Fruit fly (Drosophila melanogaster): ENCODE data around the gene CG5897.

The CG5897 gene

DNA sequence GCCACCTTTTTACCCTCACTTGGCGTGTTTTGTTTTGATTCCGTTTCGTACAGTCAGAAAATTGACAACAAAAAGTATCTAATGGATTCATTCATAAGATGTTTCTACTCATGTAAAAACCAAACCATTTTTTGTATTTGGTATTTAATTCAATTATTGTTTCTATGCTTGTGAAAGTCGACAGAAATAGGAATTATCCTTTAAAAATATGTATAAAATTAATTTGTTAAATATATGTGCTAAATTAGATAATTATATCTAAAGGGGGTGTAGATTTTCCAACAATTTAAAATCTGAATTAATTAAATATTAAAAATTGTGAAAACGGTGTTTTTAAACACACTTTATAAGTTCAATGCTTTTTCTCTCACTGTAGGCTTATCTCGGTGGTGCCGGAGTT is 25.2 kb downstream of the CG5897 start:
- TF ChIP-seq CG7045 (GFP tag; optimal IDR thresholded peaks at IDR 0.05): no peak
- TF ChIP-seq pad (GFP tag; optimal IDR thresholded peaks at IDR 0.05): no peak
- no peak for TF ChIP-seq bab1 (GFP tag; optimal IDR thresholded peaks at IDR 0.05)
- no peak for TF ChIP-seq tj (GFP tag; optimal IDR thresholded peaks at IDR 0.05)
- no peak for TF ChIP-seq ovo (GFP tag; optimal IDR thresholded peaks at IDR 0.05)
- TF ChIP-seq Clk (GFP tag; optimal IDR thresholded peaks at IDR 0.05): no peak
- TF ChIP-seq CG12768 (GFP tag; optimal IDR thresholded peaks at IDR 0.05): no peak
- TF ChIP-seq CG1620 (GFP tag; optimal IDR thresholded peaks at IDR 0.05): no peak
- TF ChIP-seq cnc (optimal IDR thresholded peaks at IDR 0.05): no peak
- TF ChIP-seq CG7101 (tag; optimal IDR thresholded peaks at IDR 0.05): no peak
- no peak for TF ChIP-seq toe (GFP tag; optimal IDR thresholded peaks at IDR 0.05)
- TF ChIP-seq CG5204 (GFP tag; optimal IDR thresholded peaks at IDR 0.05): no peak
- TF ChIP-seq Hr96 (GFP tag; optimal IDR thresholded peaks at IDR 0.05): no peak
- TF ChIP-seq Mnt (GFP tag; optimal IDR thresholded peaks at IDR 0.05): no peak

DNA sequence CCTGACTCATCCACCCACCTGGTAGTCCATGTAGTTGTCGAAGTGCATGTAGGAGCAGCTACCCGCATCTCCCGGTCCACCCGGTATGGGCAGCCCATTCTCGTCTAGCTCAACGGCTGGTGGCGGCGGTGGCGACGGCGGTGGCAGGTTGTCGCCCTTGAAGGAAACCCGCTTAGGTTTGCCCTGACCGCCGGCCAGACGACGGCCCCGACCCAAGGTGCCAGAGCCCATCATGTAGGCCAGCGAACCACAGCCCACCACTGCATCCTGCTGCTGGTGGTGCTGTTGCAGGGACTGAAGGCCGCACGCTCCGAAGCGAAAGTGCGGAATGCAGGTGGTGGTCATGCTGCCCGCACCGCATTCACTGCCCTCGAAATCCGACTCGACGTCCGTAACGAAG is 26.5 kb downstream of the CG5897 start:
- TF ChIP-seq kay (GFP tag; ENCODE audit: borderline replicate concordance) (no peak), CG12768 (GFP tag; optimal IDR thresholded peaks at IDR 0.05) (no peak), Hr96 (GFP tag; optimal IDR thresholded peaks at IDR 0.05) (no peak), Clk (GFP tag; optimal IDR thresholded peaks at IDR 0.05) (no peak), Mnt (GFP tag; optimal IDR thresholded peaks at IDR 0.05) (no peak), CG7101 (tag; optimal IDR thresholded peaks at IDR 0.05) (no peak), pad (GFP tag; optimal IDR thresholded peaks at IDR 0.05) (no peak), bab1 (GFP tag; optimal IDR thresholded peaks at IDR 0.05) (no peak), ovo (GFP tag; optimal IDR thresholded peaks at IDR 0.05) (no peak), CG33017 (tag; optimal IDR thresholded peaks at IDR 0.05) (no peak), CG7045 (GFP tag; optimal IDR thresholded peaks at IDR 0.05) (no peak), CG5204 (GFP tag; optimal IDR thresholded peaks at IDR 0.05) (no peak), Crg-1 (GFP tag; optimal IDR thresholded peaks at IDR 0.05) (no peak), cic (GFP tag; optimal IDR thresholded peaks at IDR 0.05) (no peak)

DNA sequence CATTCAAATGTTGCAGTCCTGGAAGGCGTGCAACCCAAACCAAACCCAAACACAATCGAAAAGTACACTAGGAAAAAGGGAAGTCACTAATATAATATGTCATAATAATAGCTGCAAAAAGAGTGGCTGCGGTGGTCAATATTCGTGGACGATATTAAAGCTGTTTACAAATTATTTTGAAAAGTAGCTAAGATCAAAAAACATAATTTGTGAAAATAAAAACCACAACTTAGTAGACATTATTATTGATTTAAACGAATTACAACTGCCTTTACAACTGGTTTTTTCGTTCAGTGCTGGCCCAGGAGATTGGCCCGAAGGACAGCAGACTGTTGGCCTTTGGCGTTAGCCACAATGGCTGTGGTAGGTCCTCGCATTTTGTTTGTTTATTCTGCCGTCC is 30.1 kb downstream of the CG5897 start:
- TF ChIP-seq CG11617 (GFP tag; optimal IDR thresholded peaks at IDR 0.05) (no peak), ovo (GFP tag; optimal IDR thresholded peaks at IDR 0.05) (no peak), CG7045 (GFP tag; optimal IDR thresholded peaks at IDR 0.05) (no peak), Crg-1 (GFP tag; optimal IDR thresholded peaks at IDR 0.05) (no peak), bab1 (GFP tag; optimal IDR thresholded peaks at IDR 0.05) (no peak), cic (GFP tag; optimal IDR thresholded peaks at IDR 0.05) (no peak), Hr96 (GFP tag; optimal IDR thresholded peaks at IDR 0.05) (no peak), CG33017 (tag; optimal IDR thresholded peaks at IDR 0.05) (no peak), CG12768 (GFP tag; optimal IDR thresholded peaks at IDR 0.05) (no peak), CG1620 (GFP tag; optimal IDR thresholded peaks at IDR 0.05) (no peak), kay (GFP tag; ENCODE audit: borderline replicate concordance) (no peak), CG14711 (tag; optimal IDR thresholded peaks at IDR 0.05) (no peak), Clk (GFP tag; optimal IDR thresholded peaks at IDR 0.05) (no peak), tj (GFP tag; optimal IDR thresholded peaks at IDR 0.05) (no peak), CG5204 (GFP tag; optimal IDR thresholded peaks at IDR 0.05) (no peak)

DNA sequence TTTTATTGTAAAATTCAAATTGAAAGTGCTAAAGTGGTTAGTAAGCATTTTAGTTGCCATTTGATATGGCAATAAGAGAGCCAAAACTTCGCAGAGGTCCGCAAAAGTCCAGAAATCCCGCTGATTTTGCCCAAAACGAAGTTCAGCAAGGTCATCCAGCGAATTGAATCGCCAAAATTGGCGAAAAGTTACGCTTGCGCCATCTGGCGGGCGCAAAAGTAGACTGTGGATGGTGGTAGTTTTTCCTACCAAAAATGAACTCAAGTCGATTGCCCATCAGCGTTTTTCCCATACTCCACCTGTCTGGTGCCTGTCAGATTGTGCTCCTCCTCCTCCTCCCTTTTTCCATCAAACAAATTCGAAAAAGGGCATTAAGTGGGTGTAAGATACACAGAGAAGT is 35.9 kb downstream of the CG5897 start:
- TF ChIP-seq Mnt (GFP tag; optimal IDR thresholded peaks at IDR 0.05) (no peak), CG1620 (GFP tag; optimal IDR thresholded peaks at IDR 0.05) (no peak)

DNA sequence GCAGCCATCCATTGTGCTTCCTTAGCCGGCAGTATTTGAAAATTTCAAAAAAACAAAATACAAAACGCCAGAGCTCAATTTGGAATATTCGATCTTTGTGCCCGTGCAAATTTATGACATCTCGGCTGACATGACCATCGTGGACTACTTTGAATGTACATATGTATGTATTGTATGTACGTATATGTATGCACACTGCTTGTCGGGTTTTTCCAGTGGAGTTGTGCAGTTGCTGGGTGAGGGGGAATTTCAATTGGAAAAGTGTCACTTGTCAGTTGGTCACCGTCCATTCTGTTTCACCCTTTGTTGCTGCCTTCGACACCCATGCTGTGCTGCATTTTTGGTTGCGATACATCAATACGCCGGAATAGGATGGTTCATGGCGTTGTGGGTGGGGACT is 41.1 kb downstream of the CG5897 start, which contains the start of gene CG12521:
Gene CG12521 (minus strand): TSS at position 101 of the 400 bp plus-strand sequence.
- TF ChIP-seq kay (GFP tag; ENCODE audit: borderline replicate concordance): peak; percentile 12
- no peak for TF ChIP-seq Crg-1 (GFP tag; optimal IDR thresholded peaks at IDR 0.05)
